ENCODE assay signal across 4 worm cellular contexts in genomic region chrX:4426496-4426895, ce11.
TF ChIP-seq lines count a peak whose summit lies in the region.

No protein-coding gene starts in this region.

TF ChIP-seq in whole organism, L1 larva, 84 proteins besides CTCF, POLR2A, EP300 and RAD21:
- TF ChIP-seq fkh-10 (GFP tag; optimal IDR thresholded peaks at IDR 0.05; lab: Kevin White, UChicago) = peak; percentile 77
- peak; percentile 22 for TF ChIP-seq nhr-85 (tag; lab: Kevin White, UChicago)
- no peak for TF ChIP-seq ces-1 (GFP tag; optimal IDR thresholded peaks at IDR 0.05; lab: Kevin White, UChicago)
- no peak for TF ChIP-seq efl-1 (optimal IDR thresholded peaks at IDR 0.05; lab: Kevin White, UChicago)
- peak in 1 of 2 experiments; percentile 60 for TF ChIP-seq efl-1 (GFP tag; optimal IDR thresholded peaks at IDR 0.05 in 1 of 2; lab: Kevin White, UChicago)
- no peak for TF ChIP-seq C34B4.2 (tag; optimal IDR thresholded peaks at IDR 0.05; lab: Kevin White, UChicago)

TF ChIP-seq in whole organism, L4 larva, 104 proteins besides CTCF, POLR2A, EP300 and RAD21:
- TF ChIP-seq lin-39 (tag; optimal IDR thresholded peaks at IDR 0.05; lab: Kevin White, UChicago) (no peak), fkh-10 (GFP tag; optimal IDR thresholded peaks at IDR 0.05; lab: Kevin White, UChicago) (peak; percentile 64)

TF ChIP-seq in whole organism, late embryonic, 69 proteins besides CTCF, POLR2A, EP300 and RAD21:
- TF ChIP-seq pha-4 (tag; optimal IDR thresholded peaks at IDR 0.05; lab: Kevin White, UChicago) = no peak
- TF ChIP-seq ztf-16 (tag; optimal IDR thresholded peaks at IDR 0.05; lab: Kevin White, UChicago) = no peak
- TF ChIP-seq unc-42 (tag; optimal IDR thresholded peaks at IDR 0.05; lab: Kevin White, UChicago) = peak; percentile 65

TF ChIP-seq in whole organism, mixed stage, embryonic, 35 proteins besides CTCF, POLR2A, EP300 and RAD21:
- TF ChIP-seq pha-4 (tag; optimal IDR thresholded peaks at IDR 0.05; lab: Kevin White, UChicago) = no peak
- peak; percentile 87 for TF ChIP-seq ces-1 (GFP tag; optimal IDR thresholded peaks at IDR 0.05; lab: Kevin White, UChicago)

Comparison
In these comparisons a context has a peak if more than half of its experiments do, and no peak if none do; other contexts are left out.
1. Of the 29 proteins assayed by ChIP-seq in both whole organism, L4 larva and whole organism, L1 larva: peak only in whole organism, L4 larva: none; only in whole organism, L1 larva: none; in both: fkh-10; in neither: 28.